Fruit fly (Drosophila melanogaster) Kc167 (cell line): ENCODE results near the gene sbr.

Experiments used
- Sin3A ChIP-seq: fragments of >200 bp; optimal IDR thresholded peaks from 2 replicates; lab custom pipeline; 2018; ENCODE audit warnings: missing external identifiers
- h ChIP-seq: fragments of >200 bp; optimal IDR thresholded peaks from 3 replicates; lab custom pipeline; 2018; ENCODE audit warnings: missing external identifiers
- psq ChIP-seq: fragments of >200 bp; optimal IDR thresholded peaks from 2 replicates; lab custom pipeline; 2017; ENCODE audit warnings: missing external identifiers
- ttk ChIP-seq: sonication (Bioruptor generic); optimal IDR thresholded peaks from 2 replicates; lab custom pipeline; 2017; ENCODE audit warnings: missing external identifiers

DNA sequence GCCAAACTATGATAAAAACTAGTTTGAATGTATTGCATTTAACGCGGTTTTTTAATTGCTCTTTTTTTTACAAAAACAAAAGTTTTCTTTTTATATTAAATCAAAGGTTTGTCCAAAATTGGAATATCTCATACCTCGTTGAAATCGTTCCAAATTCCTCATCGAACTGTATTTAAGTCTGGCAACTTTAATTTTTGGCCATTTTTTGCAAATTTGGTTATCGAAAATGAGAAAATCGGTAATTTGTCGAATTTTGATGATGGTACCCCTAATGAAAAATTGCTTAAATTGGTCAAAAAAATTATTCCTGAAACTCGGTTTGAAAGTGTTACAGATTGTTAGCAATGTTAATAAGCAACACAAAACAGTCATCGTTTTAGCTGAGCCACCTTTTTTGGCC is 59.5 kb downstream of the sbr start:
- no peak for TF ChIP-seq Sin3A (lab: Kevin White, UChicago)
- no peak for TF ChIP-seq psq (lab: Kevin White, UChicago)
- TF ChIP-seq h (lab: Kevin White, UChicago) = no peak
- TF ChIP-seq ttk = no peak
